Worm (Caenorhabditis elegans): ENCODE measurements around the gene smex-2.

The smex-2 gene

ce11 chrX:2045603-2046002, 6.3 kb upstream of the smex-2 start:
- TF ChIP-seq nhr-179 (tag; optimal IDR thresholded peaks at IDR 0.05) (no peak), hrde-1 (tag; optimal IDR thresholded peaks at IDR 0.05; ENCODE audit: borderline replicate concordance) (no peak), athp-1 (tag; optimal IDR thresholded peaks at IDR 0.05) (no peak), F55B11.4 (tag; optimal IDR thresholded peaks at IDR 0.05; ENCODE audit: borderline replicate concordance, insufficient read depth) (no peak), tlf-1 (GFP tag; optimal IDR thresholded peaks at IDR 0.05) (no peak), egrh-3 (GFP tag; IDR thresholded peaks at IDR 0.05) (no peak), efl-1 (GFP tag; optimal IDR thresholded peaks at IDR 0.05) (no peak)

ce11 chrX:2044541-2045168, 5.4 kb upstream of the smex-2 start:
- TF ChIP-seq bed-2 (GFP tag; IDR thresholded peaks at IDR 0.05): no peak
- TF ChIP-seq mcd-1 (GFP tag; IDR thresholded peaks at IDR 0.05): no peak
- TF ChIP-seq snpc-1.1 (tag; optimal IDR thresholded peaks at IDR 0.05; ENCODE audit: insufficient read depth): no peak
- TF ChIP-seq hrde-1 (tag; optimal IDR thresholded peaks at IDR 0.05; ENCODE audit: borderline replicate concordance): no peak

- TF ChIP-seq nfya-1 (tag; optimal IDR thresholded peaks at IDR 0.05; ENCODE audit: borderline replicate concordance, insufficient read depth): no peak
- peak; percentile 23 for TF ChIP-seq K12H6.12 (tag; optimal IDR thresholded peaks at IDR 0.05)
Observed at ce11 chrX:2043224-2043623, 4.0 kb upstream of the smex-2 start.

- TF ChIP-seq snpc-1.3 (tag; optimal IDR thresholded peaks at IDR 0.05; ENCODE audit: insufficient read depth) (no peak), aptf-3 (GFP tag; IDR thresholded peaks at IDR 0.05) (no peak), nhr-179 (tag; optimal IDR thresholded peaks at IDR 0.05) (no peak), egl-44 (GFP tag; IDR thresholded peaks at IDR 0.05) (no peak), die-1 (tag; optimal IDR thresholded peaks at IDR 0.05) (no peak), egl-18 (GFP tag; IDR thresholded peaks at IDR 0.05) (no peak), efl-1 (GFP tag; optimal IDR thresholded peaks at IDR 0.05) (no peak)
Observed at ce11 chrX:2042621-2043020, 3.4 kb upstream of the smex-2 start.

- TF ChIP-seq B0019.2 (GFP tag; conservative IDR thresholded peaks at IDR 0.05): no peak
- no peak for TF ChIP-seq mcd-1 (GFP tag; IDR thresholded peaks at IDR 0.05)
- peak; percentile 33; the same call in 1 of the 2 replicates for TF ChIP-seq zfh-2 (GFP tag; conservative IDR thresholded peaks at IDR 0.05)
- no peak for TF ChIP-seq K11D2.4 (GFP tag; IDR thresholded peaks at IDR 0.05)
- no peak for TF ChIP-seq ztf-6 (GFP tag; IDR thresholded peaks at IDR 0.05)
Observed at ce11 chrX:2041448-2042138, 2.3 kb upstream of the smex-2 start.

- TF ChIP-seq egrh-3 (GFP tag; IDR thresholded peaks at IDR 0.05) (no peak), ceh-58 (GFP tag; IDR thresholded peaks at IDR 0.05) (no peak), rpc-1 (optimal IDR thresholded peaks at IDR 0.05) (no peak), rpc-1 (tag; optimal IDR thresholded peaks at IDR 0.05) (peak; percentile 26), gei-17 (GFP tag; optimal IDR thresholded peaks at IDR 0.05) (no peak)
Observed at ce11 chrX:2040877-2041276, 1.6 kb upstream of the smex-2 start.

ce11 chrX:2035172-2035571, 4.1 kb downstream of the smex-2 start, which contains the start of gene ergi-1:
Gene ergi-1, minus strand, starts transcription at chrX:2035272.
- TF ChIP-seq somi-1 (GFP tag; optimal IDR thresholded peaks at IDR 0.05): no peak
- TF ChIP-seq attf-6 (GFP tag; IDR thresholded peaks at IDR 0.05): no peak
